Worm (Caenorhabditis elegans) whole organism, L3 larva: ENCODE data around the gene ZK1055.2.

ENCODE experiments used
- ZK546.5 ChIP-seq: sonication (generic microtip); optimal IDR thresholded peaks from 2 replicates; lab custom pipeline; 2017; ENCODE audit warnings: missing biosample characterization, missing genetic modification characterization
- aly-2 ChIP-seq: fragments of 150-350 bp; optimal IDR thresholded peaks from 2 replicates; lab custom pipeline; 2014; ENCODE audit warnings: missing biosample characterization, missing genetic modification characterization
- ama-1 ChIP-seq: fragments of 150-350 bp; optimal IDR thresholded peaks from 2 replicates; lab custom pipeline; 2018
- ceh-16 ChIP-seq: sonication (generic microtip); optimal IDR thresholded peaks from 2 replicates; lab custom pipeline; 2017; ENCODE audit warnings: missing biosample characterization, missing genetic modification characterization
- ceh-28 ChIP-seq: fragments of 150-350 bp; optimal IDR thresholded peaks from 2 replicates; lab custom pipeline; 2014; ENCODE audit warnings: missing biosample characterization, missing genetic modification reagents, missing genetic modification characterization
- ceh-9 ChIP-seq: sonication (generic microtip); optimal IDR thresholded peaks from 2 replicates; lab custom pipeline; 2018; ENCODE audit warnings: missing biosample characterization, missing genetic modification characterization
- egl-27 ChIP-seq: sonication (generic microtip); optimal IDR thresholded peaks from 4 replicates; lab custom pipeline; 2017; ENCODE audit warnings: missing biosample characterization, missing genetic modification reagents, missing genetic modification characterization
- elt-1 ChIP-seq: fragments of 150-350 bp; optimal IDR thresholded peaks from 2 replicates; lab custom pipeline; 2014; ENCODE audit warnings: missing biosample characterization, missing genetic modification characterization
- elt-2 ChIP-seq: sonication (generic microtip); optimal IDR thresholded peaks from 2 replicates; lab custom pipeline; 2016; ENCODE audit warnings: missing genetic modification reagents, mild to moderate bottlenecking, missing genetic modification characterization, missing compliant biosample characterization
- eor-1 ChIP-seq, 2 experiments: fragments of 150-350 bp; optimal IDR thresholded peaks; 2 replicates each; lab custom pipeline; 2014 to 2018; ENCODE audit warnings: missing biosample characterization in 2 of 2, missing genetic modification characterization in 2 of 2
- fkh-10 ChIP-seq: sonication (generic microtip); optimal IDR thresholded peaks from 2 replicates; lab custom pipeline; 2017; ENCODE audit warnings: missing biosample characterization, missing genetic modification reagents, missing genetic modification characterization
- fkh-2 ChIP-seq: fragments of 150-350 bp; optimal IDR thresholded peaks from 2 replicates; lab custom pipeline; 2014; ENCODE audit warnings: missing biosample characterization, missing genetic modification reagents, missing genetic modification characterization
- fos-1 ChIP-seq: fragments of 150-350 bp; optimal IDR thresholded peaks from 2 replicates; lab custom pipeline; 2014; ENCODE audit warnings: missing biosample characterization, missing genetic modification characterization
- hmg-11 ChIP-seq: sonication (generic microtip); optimal IDR thresholded peaks from 2 replicates; lab custom pipeline; 2016; ENCODE audit warnings: missing genetic modification characterization, missing compliant biosample characterization
- jun-1 ChIP-seq: fragments of 150-350 bp; optimal IDR thresholded peaks from 2 replicates; lab custom pipeline; 2014; ENCODE audit warnings: missing biosample characterization, missing genetic modification reagents, missing genetic modification characterization
- lin-39 ChIP-seq: fragments of 150-350 bp; optimal IDR thresholded peaks from 2 replicates; lab custom pipeline; 2018; ENCODE audit warnings: missing biosample characterization, missing genetic modification reagents, missing genetic modification characterization
- lsy-12 ChIP-seq: sonication (generic microtip); optimal IDR thresholded peaks from 2 replicates; lab custom pipeline; 2016; ENCODE audit warnings: mild to moderate bottlenecking, missing genetic modification characterization, missing compliant biosample characterization
- mml-1 ChIP-seq: fragments of 150-350 bp; sonication (generic microtip); optimal IDR thresholded peaks from 3 replicates; lab custom pipeline; 2014; ENCODE audit warnings: missing biosample characterization, missing genetic modification characterization
- nfya-1 ChIP-seq: sonication (generic microtip); optimal IDR thresholded peaks from 2 replicates; lab custom pipeline; 2017; ENCODE audit warnings: missing genetic modification characterization, mild to moderate bottlenecking, missing compliant biosample characterization, antibody characterized with exemption, moderate library complexity; ENCODE audit not compliant: insufficient read depth
- nhr-23 ChIP-seq: fragments of 150-350 bp; optimal IDR thresholded peaks from 2 replicates; lab custom pipeline; 2014; ENCODE audit warnings: missing biosample characterization, missing genetic modification reagents, missing genetic modification characterization
- nhr-25 ChIP-seq: sonication (generic microtip); optimal IDR thresholded peaks from 2 replicates; lab custom pipeline; 2017; ENCODE audit warnings: missing biosample characterization, missing genetic modification characterization
- nhr-43 ChIP-seq: sonication (generic microtip); optimal IDR thresholded peaks from 2 replicates; lab custom pipeline; 2016; ENCODE audit warnings: mild to moderate bottlenecking, missing genetic modification characterization, missing compliant biosample characterization; ENCODE audit not compliant: poor library complexity, severe bottlenecking
- nhr-76 ChIP-seq: fragments of 150-350 bp; sonication (generic microtip); optimal IDR thresholded peaks from 5 replicates; lab custom pipeline; 2014; ENCODE audit warnings: missing biosample characterization, missing genetic modification characterization
- nhr-77 ChIP-seq: fragments of 150-350 bp; optimal IDR thresholded peaks from 2 replicates; lab custom pipeline; 2014; ENCODE audit warnings: missing biosample characterization, missing genetic modification characterization
- pha-4 ChIP-seq: fragments of 150-350 bp; optimal IDR thresholded peaks from 2 replicates; lab custom pipeline; 2014; ENCODE audit warnings: missing biosample characterization, missing genetic modification reagents, missing genetic modification characterization
- pqm-1 ChIP-seq: fragments of 150-350 bp; optimal IDR thresholded peaks from 2 replicates; lab custom pipeline; 2017; ENCODE audit warnings: missing biosample characterization, missing genetic modification characterization, inconsistent platforms
- sea-2 ChIP-seq: fragments of 150-350 bp; sonication (generic microtip); optimal IDR thresholded peaks from 4 replicates; lab custom pipeline; 2014; ENCODE audit warnings: missing biosample characterization, missing genetic modification reagents, missing genetic modification characterization
- skn-1 ChIP-seq: fragments of 150-350 bp; optimal IDR thresholded peaks from 2 replicates; lab custom pipeline; 2014; ENCODE audit warnings: missing biosample characterization, missing genetic modification characterization
- snpc-4 ChIP-seq: fragments of 150-350 bp; optimal IDR thresholded peaks from 2 replicates; lab custom pipeline; 2014; ENCODE audit warnings: missing biosample characterization, missing genetic modification characterization
- unc-62 ChIP-seq: fragments of 150-350 bp; sonication (generic microtip); optimal IDR thresholded peaks from 4 replicates; lab custom pipeline; 2014; ENCODE audit warnings: missing biosample characterization, missing genetic modification reagents, missing genetic modification characterization
- zag-1 ChIP-seq: fragments of 150-350 bp; optimal IDR thresholded peaks from 2 replicates; lab custom pipeline; 2014; ENCODE audit warnings: missing biosample characterization, missing genetic modification characterization

ZK1055.2 gene

DNA sequence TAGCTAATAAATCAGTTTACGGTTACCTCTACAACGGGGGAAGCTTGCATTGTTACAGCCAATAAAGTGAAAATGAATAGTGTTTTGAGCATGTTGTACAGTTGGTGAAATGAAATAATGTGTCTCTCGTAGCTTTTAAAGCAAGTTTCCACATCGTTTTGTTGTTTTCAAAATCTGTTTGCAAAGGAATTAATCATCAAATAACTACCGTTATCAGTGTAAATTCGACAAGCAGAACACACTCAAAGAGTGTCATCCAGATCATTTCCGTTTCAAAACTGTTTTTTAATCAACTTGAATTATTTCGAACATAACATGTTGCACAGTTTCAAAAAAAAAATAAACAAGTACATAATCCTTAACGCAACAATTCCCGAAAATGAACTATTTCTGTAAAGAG, 33.3 kb upstream of the ZK1055.2 start, which contains the start of gene spp-27:
Gene spp-27, minus strand, starts transcription at position 101 of the 400 bp plus-strand sequence.
- no peak for TF ChIP-seq fos-1
- TF ChIP-seq ceh-28 (tag; lab: Kevin White, UChicago), result no peak
- no peak for TF ChIP-seq snpc-4 (tag; lab: Kevin White, UChicago)
- TF ChIP-seq mml-1 (tag; lab: Kevin White, UChicago), result no peak
- TF ChIP-seq fkh-10, result no peak
- no peak for TF ChIP-seq elt-1 (tag; lab: Kevin White, UChicago)
- no peak for TF ChIP-seq fkh-2 (tag; lab: Kevin White, UChicago)
- TF ChIP-seq, all 47 proteins: peak for 0

DNA sequence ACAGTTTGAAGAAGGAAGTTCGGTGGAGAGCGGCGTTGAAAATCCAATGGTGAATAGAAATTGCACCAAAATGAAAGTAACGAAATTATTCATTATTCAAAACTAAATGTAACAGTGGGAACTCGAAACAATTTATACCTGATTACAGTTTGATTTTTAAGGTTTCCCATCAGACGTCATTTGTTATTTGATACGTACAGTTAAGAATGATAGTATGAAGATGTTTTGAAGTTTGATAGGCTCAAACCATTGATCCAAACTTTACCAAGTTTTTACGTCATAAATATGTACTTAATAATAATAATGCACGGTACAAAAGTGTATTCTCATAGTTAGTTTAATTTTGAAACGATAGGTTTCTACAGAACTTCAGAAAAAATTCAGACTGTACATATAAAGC, 32.3 kb upstream of the ZK1055.2 start, which contains the start of gene spp-20:
Gene spp-20, minus strand, starts transcription at position 101 of the 400 bp plus-strand sequence.
- no peak for TF ChIP-seq fos-1

DNA sequence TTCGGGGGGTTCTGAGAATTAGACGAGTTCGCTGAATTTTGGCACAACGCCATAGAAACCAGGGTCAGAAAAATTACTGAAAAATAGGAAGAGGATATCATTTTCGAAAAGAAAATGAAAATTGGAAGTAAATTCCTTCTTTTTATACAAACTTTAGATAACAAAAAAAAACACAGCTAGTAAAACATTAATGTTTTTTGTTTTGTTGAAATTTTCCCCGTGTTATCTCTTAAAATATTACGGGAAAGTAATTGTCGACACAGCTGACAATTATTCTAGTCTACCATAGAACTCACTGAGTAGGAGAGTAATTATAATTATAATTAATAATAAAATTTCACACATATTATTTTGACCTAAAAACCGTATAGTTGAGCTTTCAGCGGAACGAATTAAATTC, 31.3 kb upstream of the ZK1055.2 start, which contains the start of gene spp-26:
Gene spp-26, minus strand, starts transcription at position 101 of the 400 bp plus-strand sequence.
- no peak for TF ChIP-seq sea-2 (GFP tag; lab: Kevin White, UChicago)
- TF ChIP-seq, all 47 proteins: peak for 0

DNA sequence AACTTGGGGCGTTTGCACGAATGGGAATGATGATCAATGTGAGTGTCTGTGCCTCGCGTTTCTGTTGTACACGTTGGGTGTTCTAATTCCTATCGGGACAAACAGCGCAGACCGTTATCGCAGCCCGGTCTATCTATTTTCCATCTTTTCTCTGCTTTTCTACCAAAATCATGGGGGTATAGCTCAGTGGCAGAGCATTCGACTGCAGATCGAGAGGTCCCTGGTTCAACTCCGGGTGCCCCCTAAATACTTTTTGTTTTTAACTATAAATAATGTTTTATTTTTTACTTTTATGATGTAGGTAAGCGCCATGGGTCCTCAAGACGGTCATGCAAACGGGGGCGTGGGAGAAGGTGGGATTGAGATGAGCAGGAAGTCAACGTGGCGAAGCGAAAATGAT, 30.8 kb upstream of the ZK1055.2 start:
- TF ChIP-seq fkh-2 (tag; lab: Kevin White, UChicago), result no peak
- TF ChIP-seq nhr-76 (tag; lab: Kevin White, UChicago), result no peak
- peak; percentile 45 for TF ChIP-seq elt-2 (tag; lab: Kevin White, UChicago)
- TF ChIP-seq lsy-12 (tag; lab: Kevin White, UChicago), result peak; percentile 21
- no peak for TF ChIP-seq nfya-1 (tag; lab: Kevin White, UChicago)
- no peak for TF ChIP-seq pqm-1 (tag; lab: Kevin White, UChicago)
- no peak for TF ChIP-seq zag-1
- TF ChIP-seq lin-39 (tag; lab: Kevin White, UChicago), result no peak
- TF ChIP-seq nhr-77 (tag; lab: Kevin White, UChicago), result no peak
- TF ChIP-seq, all 47 proteins: peak for 2

DNA sequence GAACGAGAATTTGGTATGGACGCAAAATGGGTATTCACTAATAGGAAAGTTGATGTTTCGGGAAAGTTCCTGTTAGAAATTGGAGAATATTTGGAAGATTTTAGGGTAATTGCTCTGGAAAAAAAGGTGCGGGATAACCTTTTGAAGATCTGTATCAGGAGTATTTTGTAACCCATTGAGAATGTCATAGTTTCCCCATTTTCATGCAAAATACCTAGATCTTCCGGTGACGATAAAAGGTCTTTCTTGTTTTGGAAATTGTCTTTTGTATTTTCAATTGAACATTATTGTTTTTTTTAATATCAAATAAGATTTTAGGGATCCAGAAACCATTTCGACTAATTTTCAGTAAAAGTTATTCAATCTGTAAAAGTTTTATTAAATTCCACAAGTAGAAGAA, 28.8 kb upstream of the ZK1055.2 start, which contains the start of gene spp-19:
Gene spp-19, minus strand, starts transcription at position 101 of the 400 bp plus-strand sequence.
- TF ChIP-seq snpc-4 (tag; lab: Kevin White, UChicago) (no peak), nhr-25 (tag; lab: Kevin White, UChicago) (no peak), lsy-12 (tag; lab: Kevin White, UChicago) (no peak), ceh-16 (no peak), nhr-76 (tag; lab: Kevin White, UChicago) (no peak)

DNA sequence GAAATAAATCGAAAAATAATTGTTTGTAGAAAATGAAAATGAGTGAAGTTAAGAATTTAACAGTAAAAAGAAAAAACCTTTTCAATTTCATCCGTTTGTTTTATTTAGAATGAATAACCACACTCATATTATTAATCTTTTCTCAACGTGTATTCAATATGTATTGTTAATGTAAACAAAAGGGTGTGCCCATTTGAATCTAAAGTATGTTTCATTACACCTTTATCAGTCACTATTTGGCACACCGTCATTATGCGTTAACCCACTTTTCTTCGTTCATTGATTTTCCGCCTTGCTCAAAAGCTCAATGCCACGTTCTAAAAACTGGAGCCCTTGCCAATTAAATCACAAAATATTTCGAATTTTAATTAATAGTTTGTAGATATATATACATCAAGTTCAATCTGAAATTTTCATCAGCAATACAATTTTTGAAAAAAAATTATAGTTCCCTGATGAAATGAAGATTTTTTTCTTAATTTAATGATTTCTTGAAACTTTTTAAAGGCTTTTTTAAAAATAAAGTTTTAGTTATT, 24.5 kb upstream of the ZK1055.2 start, which contains the start of gene K04A8.1:
Gene K04A8.1, plus strand, starts transcription at position 486 of the 536 bp plus-strand sequence.
- TF ChIP-seq elt-2 (tag; lab: Kevin White, UChicago) (peak; percentile 39), nhr-23 (no peak), nhr-76 (tag; lab: Kevin White, UChicago) (no peak), pha-4 (peak; percentile 79), pqm-1 (tag; lab: Kevin White, UChicago) (peak; percentile 49)

DNA sequence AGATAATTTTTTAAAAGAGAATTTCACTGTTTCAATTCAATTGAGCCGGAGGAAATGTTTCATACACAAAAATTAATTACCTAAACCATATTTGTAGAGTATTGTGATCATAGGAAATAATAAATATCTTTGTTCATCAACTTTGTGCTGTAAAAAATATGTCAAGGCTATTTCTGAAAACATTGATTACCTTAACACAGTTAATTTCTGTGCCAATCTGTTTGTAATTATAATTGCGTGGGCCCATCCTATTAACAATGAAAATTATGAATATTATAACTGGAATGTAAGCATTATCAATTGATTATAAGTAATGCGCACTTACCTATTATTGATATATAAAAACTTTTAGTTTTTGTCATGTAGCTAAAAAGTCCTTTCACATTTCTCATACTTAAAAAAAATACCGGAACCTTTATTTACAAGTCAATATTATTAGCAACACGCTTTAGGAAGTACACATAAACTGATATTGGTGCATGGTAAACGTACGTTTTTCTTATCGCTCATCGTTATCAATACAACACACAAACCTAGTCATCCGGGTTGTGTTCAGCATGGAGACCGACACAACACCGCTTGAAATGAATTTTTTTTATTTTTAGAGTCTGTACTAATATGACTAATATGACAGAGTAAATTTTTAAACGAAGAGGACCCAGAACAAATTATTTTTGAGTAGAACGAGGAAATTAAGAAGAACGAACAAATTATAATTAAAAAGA, 14.8 kb upstream of the ZK1055.2 start, which contains the start of gene fut-2:
Gene fut-2, minus strand, starts transcription at position 485 of the 725 bp plus-strand sequence.
- TF ChIP-seq egl-27 (tag; lab: Kevin White, UChicago), result no peak
- TF ChIP-seq aly-2 (tag; lab: Kevin White, UChicago), result no peak
- peak; percentile 45 for TF ChIP-seq jun-1
- no peak for TF ChIP-seq ama-1
- no peak for TF ChIP-seq nhr-43 (tag; lab: Kevin White, UChicago)
- peak; percentile 74 for TF ChIP-seq pqm-1 (tag; lab: Kevin White, UChicago)
- TF ChIP-seq fos-1, result no peak
- no peak for TF ChIP-seq ceh-16
- TF ChIP-seq skn-1 (tag; lab: Kevin White, UChicago), result no peak
- TF ChIP-seq ZK546.5 (tag; lab: Kevin White, UChicago), result no peak
- no peak for TF ChIP-seq lsy-12 (tag; lab: Kevin White, UChicago)
- TF ChIP-seq pha-4, result peak; percentile 56
- TF ChIP-seq hmg-11, result no peak
- TF ChIP-seq eor-1 (tag; optimal IDR thresholded peaks at IDR 0.05; lab: Kevin White, UChicago), result no peak
- TF ChIP-seq fkh-10, result no peak
- TF ChIP-seq zag-1, result no peak
- peak; percentile 92 for TF ChIP-seq elt-2 (tag; lab: Kevin White, UChicago)
- TF ChIP-seq ceh-28 (tag; lab: Kevin White, UChicago), result no peak
- TF ChIP-seq ceh-9 (tag; lab: Kevin White, UChicago), result no peak
- TF ChIP-seq nhr-77 (tag; lab: Kevin White, UChicago), result no peak
- TF ChIP-seq nfya-1 (tag; lab: Kevin White, UChicago), result no peak
- TF ChIP-seq unc-62 (GFP tag; lab: Kevin White, UChicago), result no peak
